Fruit fly (Drosophila melanogaster) whole organism, embryonic: Measurements from ENCODE around the gene CG1632.
A peak's percentile ranks its signal among the peaks of the same experiment; 100 is the strongest.

Experiments
- Atf6 ChIP-seq: fragments of 200-800 bp; sonication (Bioruptor generic); IDR thresholded peaks from 2 replicates; pipeline ENCODE4 v1.3.6; 2022; ENCODE audit warnings: missing biosample characterization, missing genetic modification characterization
- BtbVII ChIP-seq: fragments of 200-800 bp; sonication (Bioruptor generic); optimal IDR thresholded peaks from 3 replicates; lab custom pipeline; 2017; ENCODE audit warnings: missing biosample characterization, mild to moderate bottlenecking, missing genetic modification characterization
- CG1024 ChIP-seq: fragments of 200-800 bp; sonication (Bioruptor generic); IDR thresholded peaks from 2 replicates; pipeline ENCODE4 v1.3.6; 2022; ENCODE audit warnings: missing biosample characterization, missing genetic modification characterization
- CG10979 ChIP-seq: fragments of 200-800 bp; sonication (Bioruptor generic); optimal IDR thresholded peaks from 2 replicates; lab custom pipeline; 2018; ENCODE audit warnings: missing biosample characterization, mild to moderate bottlenecking, missing genetic modification characterization, moderate library complexity
- CG12769 ChIP-seq: fragments of 200-800 bp; sonication (Bioruptor generic); optimal IDR thresholded peaks from 2 replicates; lab custom pipeline; 2019; ENCODE audit warnings: missing biosample characterization, mild to moderate bottlenecking, missing genetic modification characterization, moderate library complexity
- CG13424 ChIP-seq: fragments of 200-800 bp; sonication (Bioruptor generic); optimal IDR thresholded peaks from 2 replicates; lab custom pipeline; 2019; ENCODE audit warnings: missing biosample characterization, mild to moderate bottlenecking, missing genetic modification characterization, moderate library complexity
- CG15479 ChIP-seq: fragments of 200-800 bp; sonication (Bioruptor generic); optimal IDR thresholded peaks from 3 replicates; lab custom pipeline; 2019; ENCODE audit warnings: missing biosample characterization, mild to moderate bottlenecking, missing genetic modification characterization, moderate library complexity
- CG16863 ChIP-seq: fragments of 200-800 bp; sonication (Bioruptor generic); optimal IDR thresholded peaks from 3 replicates; lab custom pipeline; 2016; ENCODE audit warnings: missing biosample characterization, missing genetic modification characterization
- CG31365 ChIP-seq: fragments of 200-800 bp; sonication (Bioruptor generic); optimal IDR thresholded peaks from 2 replicates; lab custom pipeline; 2018; ENCODE audit warnings: missing biosample characterization, mild to moderate bottlenecking, missing genetic modification characterization
- CG32532 ChIP-seq: fragments of 200-800 bp; sonication (Bioruptor generic); IDR thresholded peaks from 2 replicates; pipeline ENCODE4 v1.3.6; 2022; ENCODE audit warnings: missing biosample characterization, missing genetic modification characterization
- CG33213 ChIP-seq: fragments of 200-800 bp; sonication (Bioruptor generic); optimal IDR thresholded peaks from 3 replicates; lab custom pipeline; 2016; ENCODE audit warnings: missing biosample characterization, missing genetic modification characterization
- CG34224 ChIP-seq: fragments of 200-800 bp; sonication (Bioruptor generic); IDR thresholded peaks from 3 replicates; pipeline ENCODE4 v1.3.6; 2022; ENCODE audit warnings: missing biosample characterization, missing genetic modification characterization; ENCODE audit not compliant: partially characterized antibody
- CG7556 ChIP-seq: fragments of 200-800 bp; sonication (Bioruptor generic); optimal IDR thresholded peaks from 2 replicates; lab custom pipeline; 2017; ENCODE audit warnings: missing biosample characterization, mild to moderate bottlenecking, missing genetic modification characterization
- CG7963 ChIP-seq: fragments of 200-800 bp; sonication (Bioruptor generic); IDR thresholded peaks from 3 replicates; pipeline ENCODE4 v1.3.6; 2022; ENCODE audit warnings: missing biosample characterization, missing genetic modification characterization; ENCODE audit not compliant: partially characterized antibody
- CG8281 ChIP-seq: fragments of 200-800 bp; sonication (Bioruptor generic); optimal IDR thresholded peaks from 2 replicates; lab custom pipeline; 2018; ENCODE audit warnings: missing biosample characterization, mild to moderate bottlenecking, missing genetic modification characterization, moderate library complexity
- CG9876 ChIP-seq: fragments of 200-800 bp; sonication (Bioruptor generic); optimal IDR thresholded peaks from 2 replicates; lab custom pipeline; 2016; ENCODE audit warnings: missing biosample characterization, missing genetic modification characterization
- D ChIP-seq, 2 experiments: fragments of 200-800 bp in 1 of 2; fragments of >200 bp in 1 of 2; sonication (Bioruptor generic) in 1 of 2; optimal IDR thresholded peaks; 2 replicates in 1 of 2; 3 replicates in 1 of 2; lab custom pipeline; 2017; ENCODE audit warnings: mild to moderate bottlenecking in 1 of 2, missing biosample characterization in 1 of 2, missing genetic modification characterization in 1 of 2, missing genetic modification reagents in 1 of 2
- Dbx ChIP-seq: fragments of 200-800 bp; sonication (Bioruptor generic); IDR thresholded peaks from 3 replicates; pipeline ENCODE4 v1.3.6; 2022; ENCODE audit warnings: missing biosample characterization, missing genetic modification characterization
- Doc3 ChIP-seq: fragments of 200-800 bp; sonication (Bioruptor generic); IDR thresholded peaks from 3 replicates; pipeline ENCODE4 v1.3.6; 2022; ENCODE audit warnings: missing biosample characterization, missing genetic modification characterization; ENCODE audit not compliant: partially characterized antibody
- Fer1 ChIP-seq: fragments of 200-800 bp; sonication (Bioruptor generic); optimal IDR thresholded peaks from 2 replicates; lab custom pipeline; 2017; ENCODE audit warnings: missing biosample characterization, mild to moderate bottlenecking, missing genetic modification characterization
- Fer3 ChIP-seq: fragments of 200-800 bp; sonication (Bioruptor generic); optimal IDR thresholded peaks from 2 replicates; lab custom pipeline; 2018; ENCODE audit warnings: missing biosample characterization, mild to moderate bottlenecking, missing genetic modification characterization, moderate library complexity
- HLH4C ChIP-seq: fragments of 200-800 bp; sonication (Bioruptor generic); IDR thresholded peaks from 3 replicates; pipeline ENCODE4 v1.3.6; 2022; ENCODE audit warnings: missing biosample characterization, missing genetic modification characterization; ENCODE audit not compliant: partially characterized antibody
- Hmr ChIP-seq: fragments of 200-800 bp; sonication (Bioruptor generic); optimal IDR thresholded peaks from 3 replicates; lab custom pipeline; 2017; ENCODE audit warnings: mild to moderate bottlenecking, missing biosample characterization, missing genetic modification reagents, missing genetic modification characterization
- MBD-R2 ChIP-seq: fragments of 200-800 bp; sonication (Bioruptor generic); IDR thresholded peaks from 2 replicates; pipeline ENCODE4 v1.3.6; 2022; ENCODE audit warnings: missing biosample characterization, missing genetic modification characterization
- Med ChIP-seq: fragments of 200-800 bp; sonication (Bioruptor generic); peaks from one replicate; lab custom pipeline; 2016; ENCODE audit warnings: missing biosample characterization, missing genetic modification characterization, mild to moderate bottlenecking, inconsistent platforms, moderate library complexity
- Mrtf ChIP-seq: fragments of 200-800 bp; sonication (Bioruptor generic); IDR thresholded peaks from 3 replicates; pipeline ENCODE4 v1.3.6; 2022; ENCODE audit warnings: missing biosample characterization, missing genetic modification characterization
- PHDP ChIP-seq: fragments of 200-800 bp; sonication (Bioruptor generic); optimal IDR thresholded peaks from 3 replicates; lab custom pipeline; 2018; ENCODE audit warnings: missing biosample characterization, mild to moderate bottlenecking, missing genetic modification characterization, moderate library complexity
- Side ChIP-seq: fragments of 200-800 bp; sonication (Bioruptor generic); optimal IDR thresholded peaks from 2 replicates; lab custom pipeline; 2016; ENCODE audit warnings: missing biosample characterization, missing genetic modification characterization
- Xrp1 ChIP-seq: fragments of 200-800 bp; sonication (Bioruptor generic); IDR thresholded peaks from 2 replicates; pipeline ENCODE4 v1.3.6; 2022; ENCODE audit warnings: missing biosample characterization, missing genetic modification characterization
- az2 ChIP-seq: fragments of 200-800 bp; sonication (Bioruptor generic); optimal IDR thresholded peaks from 3 replicates; lab custom pipeline; 2016; ENCODE audit warnings: missing biosample characterization, missing genetic modification characterization
- bab2 ChIP-seq: fragments of 200-800 bp; sonication (Bioruptor generic); optimal IDR thresholded peaks from 2 replicates; lab custom pipeline; 2016; ENCODE audit warnings: missing biosample characterization, missing genetic modification characterization
- caup ChIP-seq: fragments of 200-800 bp; sonication (Bioruptor generic); optimal IDR thresholded peaks from 3 replicates; lab custom pipeline; 2017; ENCODE audit warnings: missing biosample characterization, mild to moderate bottlenecking, missing genetic modification characterization, moderate library complexity; ENCODE audit not compliant: severe bottlenecking
- gfzf ChIP-seq: fragments of 200-800 bp; sonication (Bioruptor generic); optimal IDR thresholded peaks from 2 replicates; lab custom pipeline; 2016; ENCODE audit warnings: missing biosample characterization, mild to moderate bottlenecking, missing genetic modification characterization, moderate library complexity
- grn ChIP-seq: fragments of 200-800 bp; sonication (Bioruptor generic); optimal IDR thresholded peaks from 3 replicates; lab custom pipeline; 2017; ENCODE audit warnings: missing biosample characterization, missing genetic modification characterization
- her ChIP-seq: fragments of 200-800 bp; sonication (Bioruptor generic); optimal IDR thresholded peaks from 2 replicates; lab custom pipeline; 2016; ENCODE audit warnings: missing biosample characterization, missing genetic modification characterization
- knrl ChIP-seq: fragments of 200-800 bp; sonication (Bioruptor generic); IDR thresholded peaks from 3 replicates; pipeline ENCODE4 v1.3.6; 2022; ENCODE audit warnings: missing biosample characterization, missing genetic modification characterization; ENCODE audit not compliant: partially characterized antibody
- lmd ChIP-seq: fragments of 200-800 bp; sonication (Bioruptor generic); IDR thresholded peaks from 2 replicates; pipeline ENCODE4 v1.3.6; 2022; ENCODE audit warnings: missing biosample characterization, missing genetic modification characterization
- maf-S ChIP-seq: fragments of 200-800 bp; sonication (Bioruptor generic); optimal IDR thresholded peaks from 2 replicates; lab custom pipeline; 2016; ENCODE audit warnings: missing biosample characterization, missing genetic modification characterization
- nmo ChIP-seq: fragments of 200-800 bp; sonication (Bioruptor generic); optimal IDR thresholded peaks from 2 replicates; lab custom pipeline; 2018; ENCODE audit warnings: missing biosample characterization, mild to moderate bottlenecking, missing genetic modification characterization, moderate library complexity
- phol ChIP-seq: fragments of 200-800 bp; sonication (Bioruptor generic); optimal IDR thresholded peaks from 3 replicates; lab custom pipeline; 2018; ENCODE audit warnings: missing biosample characterization, mild to moderate bottlenecking, missing genetic modification characterization, moderate library complexity
- pros ChIP-seq: fragments of 200-800 bp; sonication (Bioruptor generic); optimal IDR thresholded peaks from 3 replicates; lab custom pipeline; 2019; ENCODE audit warnings: missing biosample characterization, mild to moderate bottlenecking, missing genetic modification characterization, moderate library complexity
- ro ChIP-seq: fragments of 200-800 bp; sonication (Bioruptor generic); IDR thresholded peaks from 2 replicates; pipeline ENCODE4 v1.3.6; 2022; ENCODE audit warnings: missing biosample characterization, missing genetic modification characterization
- tap ChIP-seq: fragments of 200-800 bp; optimal IDR thresholded peaks from 3 replicates; lab custom pipeline; 2019; ENCODE audit warnings: missing biosample characterization, mild to moderate bottlenecking, missing genetic modification characterization, moderate library complexity
- unpg ChIP-seq: fragments of 200-800 bp; sonication (Bioruptor generic); optimal IDR thresholded peaks from 3 replicates; lab custom pipeline; 2018; ENCODE audit warnings: missing biosample characterization, mild to moderate bottlenecking, missing genetic modification characterization, moderate library complexity
- z ChIP-seq: fragments of 200-800 bp; sonication (Bioruptor generic); IDR thresholded peaks from 3 replicates; pipeline ENCODE4 v1.3.6; 2022; ENCODE audit warnings: missing biosample characterization, missing genetic modification characterization
- zen2 ChIP-seq: fragments of 200-800 bp; sonication (Bioruptor generic); IDR thresholded peaks from 3 replicates; pipeline ENCODE4 v1.3.6; 2022; ENCODE audit warnings: missing biosample characterization, missing genetic modification characterization; ENCODE audit not compliant: partially characterized antibody

The CG1632 gene

DNA sequence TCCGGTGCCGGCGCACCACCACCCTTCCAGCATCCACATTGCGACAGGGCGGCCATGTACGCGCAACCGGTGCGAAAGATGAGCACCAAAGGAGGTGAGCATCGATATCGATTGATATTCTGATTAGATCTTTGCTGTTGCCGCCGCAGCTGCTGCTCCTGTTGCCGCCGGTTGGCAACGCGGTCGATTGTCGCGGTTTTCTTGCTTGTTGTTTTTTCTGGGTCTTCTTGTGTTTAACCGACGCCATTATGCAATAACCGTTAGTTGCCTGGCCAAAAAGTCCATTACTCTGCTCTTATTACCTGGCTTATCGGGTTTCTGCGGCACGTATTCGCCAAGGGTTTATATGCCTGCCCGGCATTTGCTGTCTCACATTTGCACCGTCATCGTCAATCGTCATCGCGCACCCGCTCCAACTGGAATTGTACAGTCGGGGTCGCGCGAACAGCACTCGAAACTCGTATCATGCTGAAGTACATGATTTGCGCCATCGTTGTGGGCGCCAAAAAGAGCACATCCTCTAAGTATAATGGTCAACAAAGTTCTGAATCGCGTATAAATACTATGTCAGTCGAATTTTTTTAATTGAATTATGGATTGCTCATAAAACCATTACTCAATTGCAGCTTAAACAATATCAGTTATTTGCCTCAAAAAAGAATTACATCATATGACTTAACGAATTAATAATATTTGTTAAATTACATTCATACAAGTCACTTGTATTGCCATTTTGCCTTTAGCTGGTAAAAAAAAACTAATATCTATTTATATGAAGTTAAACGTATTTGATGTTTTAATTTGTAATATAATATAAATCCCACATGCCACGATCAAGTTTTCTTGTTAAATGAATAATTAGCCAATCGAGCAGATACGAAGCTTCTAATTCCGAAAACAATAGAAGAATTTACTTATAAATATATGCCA is 8.2 kb upstream of the CG1632 start, which contains the start of gene sni (continued):
- TF ChIP-seq CG7556, result peak; percentile 34
- peak; percentile 1 for TF ChIP-seq unpg (GFP tag; lab: Kevin White, UChicago)
- TF ChIP-seq Fer3 (tag; lab: Kevin White, UChicago), result no peak
- TF ChIP-seq nmo, result peak; percentile 23
- TF ChIP-seq knrl (GFP tag; lab: Robert Waterston, UW), result no peak
- TF ChIP-seq maf-S, result peak; percentile 37
- peak; percentile 6 for TF ChIP-seq az2
- TF ChIP-seq Fer1, result peak; percentile 10
- no peak for TF ChIP-seq D (optimal IDR thresholded peaks at IDR 0.05; lab: Kevin White, UChicago)
- TF ChIP-seq D (GFP tag; optimal IDR thresholded peaks at IDR 0.05; lab: Kevin White, UChicago), result peak; percentile 4
- TF ChIP-seq PHDP (tag; lab: Kevin White, UChicago), result peak; percentile 5
- TF ChIP-seq lmd (GFP tag; lab: Robert Waterston, UW), result peak; percentile 15; the same call in 1 of the 2 replicates
- TF ChIP-seq Mrtf (GFP tag; lab: Robert Waterston, UW), result no peak
- TF ChIP-seq bab2 (GFP tag; lab: Kevin White, UChicago), result peak; percentile 20
- TF ChIP-seq CG7963 (GFP tag; lab: Robert Waterston, UW), result 0 out of 3 replicates have a peak, but pooled peaks have one; percentile 44
- no peak for TF ChIP-seq CG16863 (GFP tag; lab: Kevin White, UChicago)
- no peak for TF ChIP-seq tap
- peak; percentile 6 for TF ChIP-seq grn (GFP tag; lab: Kevin White, UChicago)
- TF ChIP-seq CG15479, result peak; percentile 40
- peak; percentile 19; the same call in 1 of the 2 replicates for TF ChIP-seq Xrp1 (GFP tag; lab: Robert Waterston, UW)
- 0 out of 3 replicates have a peak, but pooled peaks have one; percentile 13 for TF ChIP-seq zen2 (GFP tag; lab: Robert Waterston, UW)
- TF ChIP-seq MBD-R2 (GFP tag; lab: Robert Waterston, UW), result 0 out of 2 replicates have a peak, but pooled peaks have one; percentile 25
- peak; percentile 1 for TF ChIP-seq BtbVII
- TF ChIP-seq CG31365, result no peak
- TF ChIP-seq CG13424 (tag; lab: Kevin White, UChicago), result peak; percentile 3
- TF ChIP-seq pros (GFP tag; lab: Kevin White, UChicago), result no peak
- no peak for TF ChIP-seq z (GFP tag; lab: Robert Waterston, UW)
- TF ChIP-seq CG10979, result peak; percentile 17
- TF ChIP-seq CG8281, result no peak
- TF ChIP-seq Atf6, result 0 out of 2 replicates have a peak, but pooled peaks have one; percentile 36
- no peak for TF ChIP-seq ro (GFP tag; lab: Robert Waterston, UW)
- no peak for TF ChIP-seq CG9876 (GFP tag; lab: Kevin White, UChicago)
- no peak for TF ChIP-seq Dbx (GFP tag; lab: Robert Waterston, UW)
- peak; percentile 81 for TF ChIP-seq Med
- no peak for TF ChIP-seq CG1024 (GFP tag; lab: Robert Waterston, UW)
- TF ChIP-seq her (GFP tag; lab: Kevin White, UChicago), result peak; percentile 52
- peak; percentile 14; the same call in 1 of the 3 replicates for TF ChIP-seq CG34224 (GFP tag; lab: Robert Waterston, UW)
- TF ChIP-seq CG33213 (GFP tag; lab: Kevin White, UChicago), result no peak
- peak; percentile 24 for TF ChIP-seq gfzf (GFP tag; lab: Kevin White, UChicago)
- TF ChIP-seq CG12769 (tag; lab: Kevin White, UChicago), result peak; percentile 15
- TF ChIP-seq caup (GFP tag; lab: Kevin White, UChicago), result peak; percentile 11
- TF ChIP-seq Doc3 (GFP tag; lab: Robert Waterston, UW), result no peak
- peak; percentile 12 for TF ChIP-seq Side (GFP tag; lab: Kevin White, UChicago)
- TF ChIP-seq phol (tag; lab: Kevin White, UChicago), result peak; percentile 11
- peak; percentile 46; the same call in 1 of the 2 replicates for TF ChIP-seq CG32532 (GFP tag; lab: Robert Waterston, UW)
- TF ChIP-seq HLH4C (GFP tag; lab: Robert Waterston, UW), result peak; percentile 67
- peak; percentile 13 for TF ChIP-seq Hmr (GFP tag; lab: Kevin White, UChicago)
